Fruit fly (Drosophila melanogaster) whole organism, larva: Measurements from ENCODE around the gene jvl.

Source experiments
- noc ChIP-seq: fragments of 200-800 bp; sonication (Bioruptor generic); optimal IDR thresholded peaks from 3 replicates; lab custom pipeline; 2019; ENCODE audit warnings: missing biosample characterization, mild to moderate bottlenecking, missing genetic modification characterization, moderate library complexity

Gene jvl

dm6 chr3R:14723671-14724500, 17.5 kb upstream of the jvl start, which contains the start of gene kibra:
Gene kibra (minus strand): TSS chr3R:14724261.
- TF ChIP-seq noc (tag; lab: Kevin White, UChicago), result peak; percentile 56

DNA sequence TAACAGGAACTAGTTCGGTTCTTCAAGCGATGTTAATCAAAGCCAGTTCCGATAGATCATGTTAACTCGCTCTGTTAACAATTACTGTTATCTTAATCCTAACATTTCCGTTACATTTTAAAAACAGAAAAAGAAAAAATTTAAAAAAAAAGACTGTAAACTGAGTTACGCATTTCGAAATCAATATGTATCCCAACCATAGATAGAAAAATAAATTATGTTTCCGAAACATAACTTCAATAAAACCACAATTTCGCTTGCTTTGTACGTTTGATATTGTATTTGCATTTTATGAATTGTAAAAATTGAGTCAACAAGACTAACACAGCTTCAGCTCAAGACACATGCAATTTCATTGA, 16.9 kb upstream of the jvl start:
- no peak for TF ChIP-seq noc (tag; lab: Kevin White, UChicago)

DNA sequence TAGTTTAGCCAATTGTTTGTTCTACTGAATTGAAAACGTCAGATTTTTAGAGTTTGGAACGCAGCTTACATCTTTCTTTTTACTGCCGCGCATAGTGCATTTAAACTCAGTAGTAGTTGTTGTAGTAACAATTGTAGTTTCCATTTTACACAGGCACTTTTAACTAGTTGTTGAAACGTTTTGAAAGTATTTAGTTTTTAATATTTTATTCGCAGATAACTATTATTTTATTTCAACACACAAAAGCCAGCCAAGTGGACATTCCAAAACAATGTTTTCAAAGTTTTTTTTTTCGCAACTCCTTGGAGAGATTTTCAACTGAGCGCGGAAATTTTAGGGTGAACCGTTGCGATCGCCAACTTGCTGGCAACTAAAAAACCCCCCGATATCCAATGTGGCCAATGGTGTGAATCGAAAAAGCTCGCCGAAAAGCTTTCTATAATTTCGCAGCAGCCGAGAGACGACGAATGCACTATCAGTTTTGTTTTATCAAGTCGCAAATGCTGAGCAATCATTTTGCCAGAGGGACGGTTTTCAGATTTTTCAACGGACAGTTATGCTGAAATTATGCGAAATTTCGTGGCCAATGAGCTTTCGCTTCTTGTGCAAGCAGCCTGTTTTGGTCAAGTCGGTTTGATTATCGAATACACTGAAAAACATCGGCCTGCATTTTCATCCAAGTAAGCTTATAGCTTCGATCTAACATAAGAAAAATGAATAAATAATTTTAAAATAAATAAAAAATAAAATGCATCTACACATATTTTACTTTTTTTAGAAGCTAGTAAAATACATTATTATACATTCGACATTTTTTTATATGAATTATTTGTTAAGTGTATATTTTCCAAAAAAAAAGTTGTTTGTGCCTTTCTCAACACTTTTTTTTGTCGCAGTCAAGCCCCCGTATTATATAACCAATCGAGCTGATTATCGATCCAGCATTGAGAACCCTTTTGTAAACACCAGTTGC, 12.4 kb upstream of the jvl start:
- peak; percentile 51 for TF ChIP-seq noc (tag; lab: Kevin White, UChicago)

DNA sequence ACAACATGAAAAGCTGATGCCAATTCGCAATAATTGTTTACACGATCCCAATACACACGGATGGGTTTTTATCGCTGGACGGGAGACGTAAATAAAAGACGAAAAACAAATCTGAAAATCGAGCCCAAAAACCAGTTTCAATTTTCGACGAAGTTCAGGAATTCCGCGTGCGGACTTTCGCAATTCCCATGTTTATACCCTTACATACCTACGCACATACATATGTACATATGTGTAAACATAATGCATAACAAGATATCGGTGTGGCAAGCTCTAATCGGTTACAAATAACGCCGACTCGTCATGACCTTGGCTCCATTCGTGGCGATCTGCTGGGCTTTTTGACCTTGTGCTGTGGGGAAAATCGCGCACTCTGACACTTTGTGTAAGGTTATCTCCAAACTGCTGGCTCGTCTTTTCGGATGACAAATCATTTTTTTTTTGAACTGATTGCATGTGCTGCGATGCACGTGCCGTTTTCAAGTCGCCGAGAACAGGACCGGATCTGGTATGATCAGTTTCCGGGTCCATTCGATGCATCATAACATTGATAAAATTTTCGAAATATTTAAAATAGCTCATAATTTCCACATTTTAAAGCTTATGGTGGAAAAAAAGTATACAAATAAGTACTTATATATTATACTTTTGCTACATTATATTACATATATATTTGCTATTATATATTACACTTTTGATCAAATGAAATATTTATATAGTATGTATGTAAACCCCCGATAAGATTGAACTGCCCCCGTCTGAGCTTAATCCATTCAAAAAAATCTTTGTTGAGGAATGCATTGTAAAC, 11.5 kb upstream of the jvl start:
- TF ChIP-seq noc (tag; lab: Kevin White, UChicago), result no peak

dm6 chr3R:14730595-14730994, 10.8 kb upstream of the jvl start:
- TF ChIP-seq noc (tag; lab: Kevin White, UChicago), result no peak

dm6 chr3R:14731061-14731780, 10.2 kb upstream of the jvl start, which contains the start of gene CG7530:
Gene CG7530 (minus strand): TSS chr3R:14731509.
- peak; percentile 54 for TF ChIP-seq noc (tag; lab: Kevin White, UChicago)

DNA sequence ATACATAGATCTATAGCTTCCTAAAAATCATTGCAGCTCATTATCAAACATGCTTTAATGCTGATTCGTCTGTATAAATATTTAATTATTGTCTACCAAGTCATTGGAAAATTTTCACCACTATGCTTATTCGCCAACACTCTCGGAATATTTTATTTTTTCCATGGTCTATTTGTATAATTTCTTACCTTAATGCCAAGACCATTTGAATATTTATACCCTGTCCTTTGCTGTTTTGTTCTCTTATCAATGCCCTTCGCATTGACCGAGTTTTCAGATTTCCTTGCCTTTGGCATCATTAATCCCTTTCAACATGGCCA, 9.6 kb upstream of the jvl start:
- TF ChIP-seq noc (tag; lab: Kevin White, UChicago), result peak; percentile 9

DNA sequence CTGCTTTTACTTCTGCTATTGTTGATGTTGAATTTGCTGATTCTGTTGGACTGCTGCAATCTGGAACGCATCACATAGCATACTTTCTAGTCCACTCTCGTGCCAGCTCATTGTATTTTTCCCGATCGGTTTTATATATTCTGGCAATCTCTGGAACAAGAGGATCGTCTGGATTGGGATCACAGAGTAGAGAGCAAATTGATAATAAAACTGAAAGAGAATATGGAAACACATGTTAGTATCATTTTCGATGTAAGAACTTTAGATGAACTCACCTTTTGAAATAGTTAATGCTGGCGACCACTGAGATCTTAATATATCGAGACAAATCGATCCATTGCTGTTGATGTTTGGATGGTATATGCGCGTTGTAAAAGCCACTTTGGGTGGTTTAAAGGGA, 8.0 kb upstream of the jvl start:
- TF ChIP-seq noc (tag; lab: Kevin White, UChicago), result no peak

DNA sequence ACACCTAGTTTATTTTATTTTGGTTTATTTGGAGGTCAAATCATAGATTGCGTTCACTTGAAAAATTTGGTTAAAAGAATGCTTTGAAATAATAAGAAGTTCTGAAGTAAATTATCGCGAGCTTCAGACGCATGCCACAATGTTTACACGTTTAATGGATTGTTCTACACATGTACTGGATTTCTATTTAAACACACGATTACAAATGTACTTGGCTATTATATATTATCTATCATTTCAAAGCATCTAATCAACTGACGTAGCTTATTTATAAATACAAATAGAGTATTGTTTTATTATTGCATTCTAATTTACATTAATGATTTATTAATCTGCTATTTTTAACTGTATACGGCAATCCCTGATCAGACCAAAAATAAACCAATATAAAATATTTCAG, 7.4 kb upstream of the jvl start:
- no peak for TF ChIP-seq noc (tag; lab: Kevin White, UChicago)

DNA sequence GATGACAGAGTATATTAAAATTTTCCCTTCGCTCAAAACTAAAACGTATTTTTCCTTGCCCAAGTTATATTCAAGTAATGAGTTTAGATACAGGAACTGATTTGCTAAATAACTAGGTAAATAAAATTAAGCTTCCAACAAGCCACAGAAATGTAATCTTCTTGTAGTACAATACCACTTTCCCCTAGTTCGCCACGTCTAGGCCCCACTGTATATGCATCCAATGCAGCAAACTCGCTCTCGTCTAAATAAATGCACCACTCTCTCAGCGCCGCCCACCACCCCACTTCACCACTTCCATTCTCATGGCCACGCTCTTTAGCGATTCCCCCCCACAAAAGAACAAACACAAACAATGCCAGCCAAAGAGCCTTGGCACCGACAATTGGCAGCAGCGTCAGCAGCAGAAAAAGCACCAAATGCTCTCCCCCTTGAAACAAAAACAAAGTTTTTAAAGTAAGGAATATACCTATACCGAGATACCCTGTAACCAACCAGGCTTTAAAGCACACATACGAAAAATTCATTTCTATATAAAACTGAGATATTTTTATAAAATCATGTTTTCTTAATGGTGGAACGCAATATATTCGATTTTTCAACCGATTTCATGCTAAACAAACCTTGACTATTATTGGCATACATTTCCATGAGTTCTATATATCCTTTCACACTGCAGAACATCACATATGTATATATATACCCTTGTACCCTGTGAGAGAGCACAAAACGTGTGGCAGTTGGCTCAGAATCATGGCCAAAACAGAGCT, 6.6 kb upstream of the jvl start:
- TF ChIP-seq noc (tag; lab: Kevin White, UChicago), result no peak

- TF ChIP-seq noc (tag; lab: Kevin White, UChicago), result no peak
These were observed 5.4 kb upstream of the jvl start for dm6 chr3R:14736001-14736400.

- TF ChIP-seq noc (tag; lab: Kevin White, UChicago), result peak; percentile 17
These were observed 4.7 kb upstream of the jvl start for dm6 chr3R:14736674-14737073.

DNA sequence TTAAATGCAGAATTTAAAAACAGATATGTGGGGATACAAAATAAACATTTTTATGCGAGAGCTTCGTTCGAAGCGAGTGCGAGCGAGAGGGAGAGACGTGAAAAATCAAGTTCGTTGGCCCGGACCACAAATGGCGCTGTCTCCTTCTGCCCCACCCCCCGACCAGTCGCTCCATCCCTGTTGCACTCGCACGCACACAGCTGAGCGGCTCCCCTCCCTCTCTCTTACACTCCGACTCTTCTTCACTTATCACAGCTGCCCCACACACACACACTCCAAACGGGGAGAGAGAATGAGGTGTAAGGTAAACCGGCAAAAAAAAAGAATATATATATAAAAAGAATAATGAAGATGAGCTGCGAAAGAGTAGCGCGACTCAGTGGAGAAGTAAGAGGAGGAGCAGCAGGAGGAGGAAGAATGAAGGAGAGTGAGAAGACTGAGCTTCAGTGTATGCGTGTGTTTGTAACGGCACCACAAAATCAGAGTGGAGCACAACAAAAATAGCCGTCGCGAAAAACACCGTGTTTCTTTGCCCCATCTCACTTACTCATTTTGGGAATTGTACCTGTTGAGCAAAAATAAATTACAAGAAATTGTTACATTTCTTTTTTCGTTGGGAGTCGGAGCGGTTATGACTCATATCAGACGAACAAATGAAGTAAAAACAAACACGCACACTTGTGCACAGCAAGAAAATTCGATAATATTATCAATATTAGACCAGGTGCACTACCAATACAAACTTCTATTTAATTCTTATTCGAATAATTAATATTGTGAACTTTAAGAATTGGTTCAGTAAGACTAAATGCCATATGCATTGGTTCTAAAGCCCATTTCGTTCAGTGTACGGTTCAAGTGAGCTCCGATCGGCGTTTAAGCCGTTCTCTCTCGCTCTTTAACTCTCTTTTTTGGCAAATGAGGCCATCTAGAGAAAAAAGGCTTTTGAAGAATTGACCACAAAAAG, 3.2 kb upstream of the jvl start:
- peak; percentile 80 for TF ChIP-seq noc (tag; lab: Kevin White, UChicago)
